Worm (Caenorhabditis elegans) whole organism, late embryonic: Measurements from ENCODE around the gene pigg-1.

Experiments used
- F13H6.1 ChIP-seq: sonication (generic microtip); optimal IDR thresholded peaks from 2 replicates; lab custom pipeline; 2016; ENCODE audit warnings: missing genetic modification characterization, missing compliant biosample characterization
- ceh-6 ChIP-seq: fragments of 200-800 bp; sonication (Bioruptor generic); optimal IDR thresholded peaks from 2 replicates; lab custom pipeline; 2018; ENCODE audit warnings: mild to moderate bottlenecking, missing genetic modification characterization, missing compliant biosample characterization
- elt-2 ChIP-seq: sonication (generic microtip); optimal IDR thresholded peaks from 2 replicates; lab custom pipeline; 2016; ENCODE audit warnings: missing genetic modification reagents, missing genetic modification characterization, missing compliant biosample characterization
- ets-4 ChIP-seq: sonication (generic microtip); optimal IDR thresholded peaks from 2 replicates; lab custom pipeline; 2016; ENCODE audit warnings: missing genetic modification characterization, missing compliant biosample characterization
- pag-3 ChIP-seq: sonication (generic microtip); optimal IDR thresholded peaks from 2 replicates; lab custom pipeline; 2016; ENCODE audit warnings: missing compliant biosample characterization, missing genetic modification characterization, borderline replicate concordance
- pat-9 ChIP-seq: fragments of 200-800 bp; sonication (Bioruptor generic); optimal IDR thresholded peaks from 2 replicates; lab custom pipeline; 2018; ENCODE audit warnings: mild to moderate bottlenecking, missing genetic modification characterization, moderate library complexity, missing compliant biosample characterization
- syd-9 ChIP-seq: sonication (generic microtip); optimal IDR thresholded peaks from 2 replicates; lab custom pipeline; 2016; ENCODE audit warnings: mild to moderate bottlenecking, missing genetic modification characterization, moderate library complexity, missing compliant biosample characterization
- unc-3 ChIP-seq, 2 experiments: fragments of 200-800 bp in 1 of 2; sonication (Bioruptor generic) in 1 of 2; sonication (generic microtip) in 1 of 2; conservative IDR thresholded peaks in 1 of 2; optimal IDR thresholded peaks in 1 of 2; 2 replicates each; pipeline versions ENCODE4 v1.3.6 to Lab custom; 2016 to 2022; ENCODE audit warnings: missing compliant biosample characterization in 2 of 2, missing genetic modification characterization in 2 of 2, missing genetic modification reagents in 1 of 2
- unc-42 ChIP-seq: sonication (generic microtip); optimal IDR thresholded peaks from 2 replicates; lab custom pipeline; 2016; ENCODE audit warnings: missing genotype, missing genetic modification characterization, missing compliant biosample characterization

ce11 chrII:8607662-8608061 lies 7.6 kb upstream of the pigg-1 start, which contains the start of gene F28C6.10:
- TF ChIP-seq pag-3, result no peak
- no peak for TF ChIP-seq pat-9 (tag; lab: Kevin White, UChicago)
- TF ChIP-seq unc-42 (tag; lab: Kevin White, UChicago), result no peak
- TF ChIP-seq F13H6.1 (tag; lab: Kevin White, UChicago), result no peak
- TF ChIP-seq syd-9 (tag; lab: Kevin White, UChicago), result no peak
- TF ChIP-seq elt-2 (tag; lab: Kevin White, UChicago), result no peak
- TF ChIP-seq unc-3 (GFP tag; conservative IDR thresholded peaks at IDR 0.05; lab: Robert Waterston, UW), result no peak
- no peak for TF ChIP-seq unc-3 (tag; optimal IDR thresholded peaks at IDR 0.05; lab: Kevin White, UChicago)
- TF ChIP-seq ets-4, result no peak
- TF ChIP-seq ceh-6, result no peak
